Fruit fly (Drosophila melanogaster) S2 (cell line): ENCODE results near the gene Cyp4d20.

Experiments used
- CG8478 ChIP-seq: fragments of >200 bp; optimal IDR thresholded peaks from 2 replicates; lab custom pipeline; 2018
- CTCF ChIP-seq, 2 experiments: fragments of >200 bp; optimal IDR thresholded peaks; 2 replicates each; lab custom pipeline; 2018

DNA sequence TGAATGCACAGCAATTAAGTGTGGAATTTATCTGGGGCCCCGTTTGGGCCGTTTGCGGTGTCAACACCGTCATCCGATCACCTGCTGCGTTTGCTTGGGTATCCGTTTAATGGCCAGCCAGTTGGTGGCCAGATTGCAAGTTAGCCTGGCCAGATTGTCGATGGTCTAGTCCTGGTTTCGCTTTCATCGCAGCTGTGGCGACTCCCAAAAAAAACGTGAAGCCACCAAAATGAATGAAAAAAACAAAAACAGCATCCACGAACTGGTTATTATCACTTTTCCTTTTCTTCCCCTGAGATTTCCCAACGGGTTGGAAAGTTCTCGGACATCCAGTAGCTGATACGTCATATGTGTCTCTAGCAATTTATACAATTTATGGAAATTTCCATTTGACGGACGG is 40.7 kb downstream of the Cyp4d20 start:
- TF ChIP-seq CTCF (optimal IDR thresholded peaks at IDR 0.05; lab: Kevin White, UChicago) = no peak
- TF ChIP-seq CG8478 (lab: Kevin White, UChicago) = no peak
